Fruit fly (Drosophila melanogaster) whole organism, embryonic: ENCODE measurements around the gene Tre1.

Source experiments
- Aef1 ChIP-seq: fragments of 200-800 bp; sonication (Bioruptor generic); IDR thresholded peaks from 3 replicates; pipeline ENCODE4 v1.3.6; 2022; ENCODE audit warnings: missing biosample characterization, missing genetic modification characterization
- Asciz ChIP-seq: fragments of 200-800 bp; sonication (Bioruptor generic); optimal IDR thresholded peaks from 2 replicates; lab custom pipeline; 2017; ENCODE audit warnings: missing biosample characterization, mild to moderate bottlenecking, missing genetic modification characterization, missing genetic modification reagents
- CG10543 ChIP-seq: fragments of 200-800 bp; sonication (Bioruptor generic); optimal IDR thresholded peaks from 3 replicates; lab custom pipeline; 2017; ENCODE audit warnings: missing biosample characterization, mild to moderate bottlenecking, missing genetic modification characterization, moderate library complexity
- CG10565 ChIP-seq: fragments of 200-800 bp; sonication (Bioruptor generic); optimal IDR thresholded peaks from 3 replicates; lab custom pipeline; 2016; ENCODE audit warnings: missing biosample characterization, mild to moderate bottlenecking, missing genetic modification characterization
- CG11456 ChIP-seq: fragments of 200-800 bp; sonication (Bioruptor generic); IDR thresholded peaks from 3 replicates; pipeline ENCODE4 v1.3.6; 2022; ENCODE audit warnings: missing biosample characterization, missing genetic modification characterization
- CG12071 ChIP-seq: fragments of 200-800 bp; sonication (Bioruptor generic); optimal IDR thresholded peaks from 3 replicates; lab custom pipeline; 2018; ENCODE audit warnings: missing biosample characterization, mild to moderate bottlenecking, missing genetic modification characterization
- CG13894 ChIP-seq: fragments of 200-800 bp; sonication (Bioruptor generic); optimal IDR thresholded peaks from 3 replicates; lab custom pipeline; 2018; ENCODE audit warnings: missing biosample characterization, mild to moderate bottlenecking, missing genetic modification characterization, moderate library complexity
- CG14441 ChIP-seq: fragments of 200-800 bp; sonication (Bioruptor generic); IDR thresholded peaks from 2 replicates; pipeline ENCODE4 v1.3.6; 2022; ENCODE audit warnings: missing biosample characterization, missing genetic modification characterization
- CG17328 ChIP-seq: fragments of 200-800 bp; sonication (Bioruptor generic); IDR thresholded peaks from 2 replicates; pipeline ENCODE4 v1.3.6; 2022; ENCODE audit warnings: missing biosample characterization, missing genetic modification characterization
- CG1792 ChIP-seq: fragments of 200-800 bp; sonication (Bioruptor generic); optimal IDR thresholded peaks from 2 replicates; lab custom pipeline; 2016; ENCODE audit warnings: missing biosample characterization, missing genetic modification characterization
- CG18262 ChIP-seq: fragments of 200-800 bp; optimal IDR thresholded peaks from 3 replicates; lab custom pipeline; 2019; ENCODE audit warnings: missing biosample characterization, mild to moderate bottlenecking, missing genetic modification characterization, moderate library complexity
- CG18599 ChIP-seq: fragments of 200-800 bp; sonication (Bioruptor generic); optimal IDR thresholded peaks from 3 replicates; lab custom pipeline; 2017; ENCODE audit warnings: missing biosample characterization, missing genetic modification characterization, mild to moderate bottlenecking, moderate library complexity, missing genetic modification reagents
- CG3163 ChIP-seq: fragments of 200-800 bp; sonication (Bioruptor generic); optimal IDR thresholded peaks from 3 replicates; lab custom pipeline; 2016; ENCODE audit warnings: missing biosample characterization, missing genetic modification characterization
- CG3407 ChIP-seq: fragments of 200-800 bp; sonication (Bioruptor generic); optimal IDR thresholded peaks from 2 replicates; lab custom pipeline; 2018; ENCODE audit warnings: missing biosample characterization, mild to moderate bottlenecking, missing genetic modification characterization
- CG8089 ChIP-seq: fragments of 200-800 bp; sonication (Bioruptor generic); optimal IDR thresholded peaks from 3 replicates; lab custom pipeline; 2016; ENCODE audit warnings: missing biosample characterization, missing genetic modification characterization
- CG8290 ChIP-seq, 3 experiments: fragments of 200-800 bp; sonication (Bioruptor generic); optimal IDR thresholded peaks; 2 replicates each; lab custom pipeline; 2016 to 2019; ENCODE audit warnings: missing biosample characterization in 3 of 3, missing genetic modification characterization in 3 of 3, mild to moderate bottlenecking in 2 of 3, moderate library complexity in 1 of 3
- CG9215 ChIP-seq: fragments of 200-800 bp; sonication (Bioruptor generic); IDR thresholded peaks from 2 replicates; pipeline ENCODE4 v1.3.6; 2022; ENCODE audit warnings: missing biosample characterization, missing genetic modification characterization
- Doc2 ChIP-seq: fragments of 200-800 bp; sonication (Bioruptor generic); IDR thresholded peaks from 2 replicates; pipeline ENCODE4 v1.3.6; 2022; ENCODE audit warnings: missing biosample characterization, missing genetic modification characterization
- Dp ChIP-seq: fragments of 200-800 bp; sonication (Bioruptor generic); optimal IDR thresholded peaks from 2 replicates; lab custom pipeline; 2018; ENCODE audit warnings: missing biosample characterization, mild to moderate bottlenecking, missing genetic modification characterization, moderate library complexity
- Fer3 ChIP-seq: fragments of 200-800 bp; sonication (Bioruptor generic); optimal IDR thresholded peaks from 2 replicates; lab custom pipeline; 2018; ENCODE audit warnings: missing biosample characterization, mild to moderate bottlenecking, missing genetic modification characterization, moderate library complexity
- HLH3B ChIP-seq: fragments of 200-800 bp; sonication (Bioruptor generic); IDR thresholded peaks from 2 replicates; pipeline ENCODE4 v1.3.6; 2022; ENCODE audit warnings: missing biosample characterization, missing genetic modification characterization
- Hmr ChIP-seq: fragments of 200-800 bp; sonication (Bioruptor generic); optimal IDR thresholded peaks from 3 replicates; lab custom pipeline; 2017; ENCODE audit warnings: mild to moderate bottlenecking, missing biosample characterization, missing genetic modification reagents, missing genetic modification characterization
- Sox100B ChIP-seq: fragments of 200-800 bp; sonication (Bioruptor generic); optimal IDR thresholded peaks from 3 replicates; lab custom pipeline; 2018; ENCODE audit warnings: missing biosample characterization, mild to moderate bottlenecking, missing genetic modification characterization
- Stat92E ChIP-seq, 3 experiments: fragments of >200 bp in 2 of 3; fragments of 200-800 bp in 1 of 3; sonication (Bioruptor generic) in 1 of 3; optimal IDR thresholded peaks; 2 replicates each; lab custom pipeline; 2017 to 2019; ENCODE audit warnings: missing biosample characterization in 3 of 3, missing genetic modification characterization in 3 of 3, mild to moderate bottlenecking in 1 of 3, moderate library complexity in 1 of 3
- Xbp1 ChIP-seq: fragments of 200-800 bp; sonication (Bioruptor generic); optimal IDR thresholded peaks from 3 replicates; lab custom pipeline; 2016; ENCODE audit warnings: missing biosample characterization, mild to moderate bottlenecking, missing genetic modification characterization
- ase ChIP-seq: fragments of 200-800 bp; sonication (Bioruptor generic); IDR thresholded peaks from 3 replicates; pipeline ENCODE4 v1.3.6; 2022; ENCODE audit warnings: missing biosample characterization, missing genetic modification characterization
- bigmax ChIP-seq: fragments of 200-800 bp; sonication (Bioruptor generic); optimal IDR thresholded peaks from 2 replicates; lab custom pipeline; 2018; ENCODE audit warnings: missing biosample characterization, mild to moderate bottlenecking, missing genetic modification characterization
- chn ChIP-seq: fragments of 200-800 bp; sonication (Bioruptor generic); optimal IDR thresholded peaks from 2 replicates; lab custom pipeline; 2016; ENCODE audit warnings: missing biosample characterization, missing genetic modification characterization
- dati ChIP-seq: fragments of 200-800 bp; sonication (Bioruptor generic); IDR thresholded peaks from 2 replicates; pipeline ENCODE4 v1.3.6; 2022; ENCODE audit warnings: missing biosample characterization, missing genetic modification characterization
- disco-r ChIP-seq: fragments of 200-800 bp; sonication (Bioruptor generic); optimal IDR thresholded peaks from 2 replicates; lab custom pipeline; 2016; ENCODE audit warnings: missing biosample characterization, missing genetic modification characterization
- dmrt11E ChIP-seq: fragments of 200-800 bp; sonication (Bioruptor generic); optimal IDR thresholded peaks from 3 replicates; lab custom pipeline; 2018; ENCODE audit warnings: missing biosample characterization, mild to moderate bottlenecking, missing genetic modification characterization, moderate library complexity
- fru ChIP-seq: fragments of >200 bp; optimal IDR thresholded peaks from 2 replicates; lab custom pipeline; 2017
- gt ChIP-seq: fragments of 200-800 bp; sonication (Bioruptor generic); IDR thresholded peaks from 2 replicates; pipeline ENCODE4 v1.3.6; 2022; ENCODE audit warnings: missing biosample characterization, missing genetic modification characterization
- h ChIP-seq: fragments of >200 bp; optimal IDR thresholded peaks from 2 replicates; lab custom pipeline; 2017
- jing ChIP-seq: fragments of 200-800 bp; sonication (Bioruptor generic); optimal IDR thresholded peaks from 2 replicates; lab custom pipeline; 2018; ENCODE audit warnings: missing biosample characterization, mild to moderate bottlenecking, missing genetic modification characterization
- kni ChIP-seq: fragments of 200-800 bp; sonication (Bioruptor generic); optimal IDR thresholded peaks from 3 replicates; lab custom pipeline; 2017; ENCODE audit warnings: mild to moderate bottlenecking, missing biosample characterization, missing genetic modification reagents, missing genetic modification characterization
- nerfin-2 ChIP-seq: fragments of 200-800 bp; sonication (Bioruptor generic); IDR thresholded peaks from 2 replicates; pipeline ENCODE4 v1.3.6; 2022; ENCODE audit warnings: missing biosample characterization, missing genetic modification characterization; ENCODE audit not compliant: partially characterized antibody
- oc ChIP-seq: fragments of 200-800 bp; sonication (Bioruptor generic); optimal IDR thresholded peaks from 2 replicates; lab custom pipeline; 2018; ENCODE audit warnings: missing biosample characterization, mild to moderate bottlenecking, missing genetic modification characterization, moderate library complexity
- otp ChIP-seq: fragments of 200-800 bp; sonication (Bioruptor generic); IDR thresholded peaks from 3 replicates; pipeline ENCODE4, ENCODE4 v1.3.6; 2022; ENCODE audit warnings: missing biosample characterization, missing genetic modification characterization
- phol ChIP-seq: fragments of 200-800 bp; sonication (Bioruptor generic); optimal IDR thresholded peaks from 3 replicates; lab custom pipeline; 2018; ENCODE audit warnings: missing biosample characterization, mild to moderate bottlenecking, missing genetic modification characterization, moderate library complexity
- pros ChIP-seq: fragments of 200-800 bp; sonication (Bioruptor generic); optimal IDR thresholded peaks from 3 replicates; lab custom pipeline; 2019; ENCODE audit warnings: missing biosample characterization, mild to moderate bottlenecking, missing genetic modification characterization, moderate library complexity
- sd ChIP-seq: fragments of 200-800 bp; sonication (Bioruptor generic); optimal IDR thresholded peaks from 3 replicates; lab custom pipeline; 2018; ENCODE audit warnings: missing biosample characterization, mild to moderate bottlenecking, missing genetic modification characterization, moderate library complexity
- ssp ChIP-seq: fragments of 200-800 bp; sonication (Bioruptor generic); IDR thresholded peaks from 2 replicates; pipeline ENCODE4 v1.3.6; 2022; ENCODE audit warnings: missing biosample characterization, missing genetic modification characterization
- tin ChIP-seq: fragments of 200-800 bp; sonication (Bioruptor generic); optimal IDR thresholded peaks from 3 replicates; lab custom pipeline; 2016; ENCODE audit warnings: missing biosample characterization, missing genetic modification characterization
- tna ChIP-seq: fragments of 200-800 bp; sonication (Bioruptor generic); IDR thresholded peaks from 2 replicates; pipeline ENCODE4 v1.3.6; 2022; ENCODE audit warnings: missing biosample characterization, missing genetic modification characterization; ENCODE audit not compliant: partially characterized antibody
- twi ChIP-seq: fragments of 200-800 bp; optimal IDR thresholded peaks from 2 replicates; lab custom pipeline; 2019; ENCODE audit warnings: missing biosample characterization, mild to moderate bottlenecking, missing genetic modification characterization, moderate library complexity
- wor ChIP-seq: fragments of 200-800 bp; sonication (Bioruptor generic); IDR thresholded peaks from 2 replicates; pipeline ENCODE4 v1.3.6; 2022; ENCODE audit warnings: missing biosample characterization, missing genetic modification characterization
- z ChIP-seq: fragments of 200-800 bp; sonication (Bioruptor generic); IDR thresholded peaks from 3 replicates; pipeline ENCODE4 v1.3.6; 2022; ENCODE audit warnings: missing biosample characterization, missing genetic modification characterization
- zfh2 ChIP-seq: fragments of 200-800 bp; sonication (Bioruptor generic); optimal IDR thresholded peaks from 2 replicates; lab custom pipeline; 2016; ENCODE audit warnings: missing biosample characterization, missing genetic modification characterization

The Tre1 gene

dm6 chrX:5639083-5639482 lies 40.7 kb downstream of the Tre1 start (continued):
- peak; percentile 13 for TF ChIP-seq Asciz
- TF ChIP-seq Doc2, result no peak
- peak; percentile 53 for TF ChIP-seq Xbp1 (GFP tag; lab: Kevin White, UChicago)
- TF ChIP-seq CG3163 (GFP tag; lab: Kevin White, UChicago), result no peak

DNA sequence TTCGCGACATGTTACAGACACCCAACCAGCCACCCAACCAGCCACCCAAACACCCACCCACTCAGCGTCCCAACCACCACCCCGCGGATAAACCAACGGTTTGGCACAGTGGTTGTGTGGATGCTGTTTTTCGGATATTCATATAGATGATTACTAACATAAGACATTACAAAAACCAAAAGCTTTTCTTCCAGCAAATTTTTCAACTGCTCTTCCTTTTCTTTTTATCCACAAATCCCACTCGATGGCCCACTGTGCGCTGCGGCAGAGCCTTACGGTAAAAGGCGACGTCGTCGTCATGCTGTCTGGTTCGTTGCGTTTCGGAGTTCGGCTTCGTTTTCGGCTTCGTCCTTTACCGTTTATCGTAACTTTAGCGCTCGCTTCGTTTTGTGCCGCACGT lies 41.2 kb downstream of the Tre1 start:
- TF ChIP-seq CG10565 (GFP tag; lab: Kevin White, UChicago) (no peak), Dp (no peak), sd (tag; lab: Kevin White, UChicago) (no peak), h (lab: Kevin White, UChicago) (no peak), ssp (GFP tag; lab: Robert Waterston, UW) (0 out of 2 replicates have a peak, but pooled peaks have one; percentile 18), CG11456 (GFP tag; lab: Robert Waterston, UW) (peak; percentile 73), z (no peak), CG8290 (GFP tag; optimal IDR thresholded peaks at IDR 0.05; lab: Kevin White, UChicago) (no peak), CG8290 (tag; optimal IDR thresholded peaks at IDR 0.05; lab: Kevin White, UChicago) (peak in 1 of 2 experiments; percentile 52), CG13894 (tag; lab: Kevin White, UChicago) (peak; percentile 81), Hmr (GFP tag; lab: Kevin White, UChicago) (peak; percentile 58), gt (no peak), CG17328 (GFP tag; lab: Robert Waterston, UW) (peak; percentile 88), bigmax (no peak), pros (GFP tag; lab: Kevin White, UChicago) (no peak), oc (tag; lab: Kevin White, UChicago) (peak; percentile 12), CG8089 (GFP tag; lab: Kevin White, UChicago) (peak; percentile 15), CG1792 (peak; percentile 13), CG18599 (peak; percentile 88), Aef1 (GFP tag; lab: Robert Waterston, UW) (peak; percentile 49; the same call in 1 of the 3 replicates), Sox100B (GFP tag; lab: Kevin White, UChicago) (no peak), wor (no peak), CG10543 (GFP tag; lab: Kevin White, UChicago) (no peak), CG12071 (peak; percentile 53), HLH3B (GFP tag; lab: Robert Waterston, UW) (peak; percentile 78), CG18262 (tag; lab: Kevin White, UChicago) (peak; percentile 28), tna (no peak), Stat92E (GFP tag; optimal IDR thresholded peaks at IDR 0.05; lab: Kevin White, UChicago) (no peak), kni (GFP tag; lab: Kevin White, UChicago) (no peak), CG14441 (GFP tag; lab: Robert Waterston, UW) (peak; percentile 68), disco-r (GFP tag; lab: Kevin White, UChicago) (no peak), Xbp1 (GFP tag; lab: Kevin White, UChicago) (peak; percentile 50), CG9215 (GFP tag; lab: Robert Waterston, UW) (peak; percentile 50; the same call in 1 of the 2 replicates), chn (GFP tag; lab: Kevin White, UChicago) (peak; percentile 43), dati (GFP tag; lab: Robert Waterston, UW) (peak; percentile 63), CG3407 (GFP tag; lab: Kevin White, UChicago) (no peak), fru (lab: Kevin White, UChicago) (no peak), jing (GFP tag; lab: Kevin White, UChicago) (peak; percentile 24), otp (GFP tag; lab: Robert Waterston, UW) (peak; percentile 79; the same call in 2 of the 3 replicates), phol (tag; lab: Kevin White, UChicago) (peak; percentile 37), ase (GFP tag; lab: Robert Waterston, UW) (peak; percentile 72), tin (GFP tag; lab: Kevin White, UChicago) (peak; percentile 13), nerfin-2 (no peak), Fer3 (tag; lab: Kevin White, UChicago) (peak; percentile 46), zfh2 (GFP tag; lab: Kevin White, UChicago) (peak; percentile 42), dmrt11E (peak; percentile 53), twi (tag; lab: Kevin White, UChicago) (no peak)
